Worm (Caenorhabditis elegans): Measurements from ENCODE around the gene T28H10.2.
A peak's percentile ranks its signal among the peaks of the same experiment; 100 is the strongest.

The T28H10.2 gene

DNA sequence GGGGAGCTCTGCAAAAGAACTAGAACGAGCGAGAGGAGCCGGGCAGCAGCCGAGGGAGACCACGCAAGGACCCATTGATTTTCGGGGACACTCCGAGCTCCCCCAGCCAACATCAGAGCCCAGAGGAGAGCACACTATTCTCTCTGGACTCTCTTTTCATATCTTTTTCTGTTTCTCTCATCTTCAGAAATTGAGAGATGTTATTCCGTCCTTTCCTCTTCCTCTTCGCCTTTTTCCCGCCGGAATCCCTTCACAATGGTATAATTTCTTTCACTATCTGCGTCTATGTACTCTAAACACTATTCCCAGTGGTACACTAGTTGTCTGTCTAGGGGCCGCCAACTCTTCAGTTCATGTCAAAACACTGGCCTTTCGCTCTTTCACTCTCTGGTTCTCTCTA, 47.4 kb downstream of the T28H10.2 start (continued):
- no peak for TF ChIP-seq aha-1 (tag)
- 0 out of 2 replicates have a peak, but pooled peaks have one; percentile 38 for TF ChIP-seq vab-7 (GFP tag; IDR thresholded peaks at IDR 0.05)
- peak in 1 of 2 experiments; percentile 68 for TF ChIP-seq mdl-1 (tag; optimal IDR thresholded peaks at IDR 0.05)
- 0 out of 2 replicates have a peak, but pooled peaks have one; percentile 45 for TF ChIP-seq T26A8.4 (GFP tag; IDR thresholded peaks at IDR 0.05)
- no peak for TF ChIP-seq gei-8 (GFP tag; optimal IDR thresholded peaks at IDR 0.05)
- TF ChIP-seq nhr-6 (tag; optimal IDR thresholded peaks at IDR 0.05): peak; percentile 50
- peak; percentile 14 for TF ChIP-seq zag-1 (tag; optimal IDR thresholded peaks at IDR 0.05)
- no peak for TF ChIP-seq snpc-1.2 (GFP tag; IDR thresholded peaks at IDR 0.05)
- no peak for TF ChIP-seq attf-4 (tag; optimal IDR thresholded peaks at IDR 0.05)
- no peak for TF ChIP-seq ZK546.5 (tag; optimal IDR thresholded peaks at IDR 0.05)
- peak in 1 of 2 experiments; percentile 83 for TF ChIP-seq daf-16 (GFP tag; optimal IDR thresholded peaks at IDR 0.05)
- no peak for TF ChIP-seq daf-16 (tag; optimal IDR thresholded peaks at IDR 0.05)
- peak; percentile 46 for TF ChIP-seq nhr-48 (tag; optimal IDR thresholded peaks at IDR 0.05)
- no peak for TF ChIP-seq lin-38 (GFP tag; IDR thresholded peaks at IDR 0.05)
- TF ChIP-seq lim-7 (GFP tag; IDR thresholded peaks at IDR 0.05): no peak
- TF ChIP-seq ama-1 (optimal IDR thresholded peaks at IDR 0.05): no peak
- TF ChIP-seq hmg-1.1 (GFP tag; IDR thresholded peaks at IDR 0.05): peak; percentile 85
- TF ChIP-seq F37D6.2 (tag; optimal IDR thresholded peaks at IDR 0.05): peak; percentile 67
- peak in 1 of 2 experiments; percentile 50 for TF ChIP-seq unc-62 (GFP tag; optimal IDR thresholded peaks at IDR 0.05 in 1 of 2)
- no peak for TF ChIP-seq unc-62 (tag; optimal IDR thresholded peaks at IDR 0.05)
- TF ChIP-seq F26F4.8 (GFP tag; conservative IDR thresholded peaks at IDR 0.05): no peak
- peak; percentile 36; the same call in 1 of the 2 replicates for TF ChIP-seq pha-4 (GFP tag; IDR thresholded peaks at IDR 0.05)
- no peak for TF ChIP-seq pha-4 (tag; optimal IDR thresholded peaks at IDR 0.05)
- peak; percentile 42 for TF ChIP-seq nhr-28 (tag; optimal IDR thresholded peaks at IDR 0.05)

DNA sequence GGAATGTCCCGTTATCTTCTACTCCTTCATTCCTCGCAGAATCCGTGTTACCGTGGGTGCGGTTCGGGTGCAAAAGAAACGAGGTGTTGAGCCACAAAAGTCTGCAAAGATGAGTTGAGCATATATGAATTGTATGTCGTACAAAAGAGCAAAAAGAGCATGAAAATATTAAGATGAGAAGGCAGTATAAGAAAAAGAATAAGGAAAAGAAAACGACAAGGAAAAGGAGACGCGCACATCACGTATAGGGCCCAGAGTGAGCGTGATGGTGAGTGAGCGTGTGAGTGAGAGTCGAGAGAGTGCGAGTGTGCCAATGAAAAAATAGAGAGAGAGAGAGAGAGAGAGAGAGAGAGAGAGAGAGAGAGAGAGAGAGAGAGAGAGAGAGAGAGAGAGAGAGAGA, 49.8 kb downstream of the T28H10.2 start, which contains the start of gene egl-10:
egl-10 (minus strand) TSS at position 101 of the 400 bp plus-strand sequence.
- TF ChIP-seq zip-11 (GFP tag; IDR thresholded peaks at IDR 0.05) (no peak), ceh-62 (tag; optimal IDR thresholded peaks at IDR 0.05) (no peak), mes-2 (tag; optimal IDR thresholded peaks at IDR 0.05; ENCODE audit: poor library complexity, severe bottlenecking) (peak; percentile 50), zfp-3 (GFP tag; conservative IDR thresholded peaks at IDR 0.05) (no peak), dmd-8 (GFP tag; IDR thresholded peaks at IDR 0.05) (no peak), ceh-44 (GFP tag; IDR thresholded peaks at IDR 0.05) (no peak), nhr-77 (tag; optimal IDR thresholded peaks at IDR 0.05) (no peak), ztf-7 (tag; optimal IDR thresholded peaks at IDR 0.05) (no peak), hmg-1.1 (GFP tag; IDR thresholded peaks at IDR 0.05) (0 out of 2 replicates have a peak, but pooled peaks have one; percentile 21), unc-39 (tag; optimal IDR thresholded peaks at IDR 0.05) (no peak), dpl-1 (GFP tag; optimal IDR thresholded peaks at IDR 0.05) (no peak), aha-1 (tag) (no peak), hlh-30 (tag; optimal IDR thresholded peaks at IDR 0.05; ENCODE audit: insufficient read depth) (peak; percentile 11), dve-1 (tag; optimal IDR thresholded peaks at IDR 0.05; ENCODE audit: insufficient read depth) (peak; percentile 19), nhr-6 (tag; optimal IDR thresholded peaks at IDR 0.05) (peak; percentile 11)

Data from whole organism, L4 larva.